Worm (Caenorhabditis elegans) whole organism, L2 larva: ENCODE data around the gene glb-34.

Experiments used
- F13H6.1 ChIP-seq: sonication (generic microtip); optimal IDR thresholded peaks from 2 replicates; lab custom pipeline; 2016; ENCODE audit warnings: missing genetic modification characterization, missing compliant biosample characterization
- R02D3.7 ChIP-seq: fragments of 150-350 bp; optimal IDR thresholded peaks from 2 replicates; lab custom pipeline; 2014; ENCODE audit warnings: missing biosample characterization, missing genetic modification characterization
- Y55F3AM.14 ChIP-seq: fragments of 200-800 bp; sonication (Bioruptor generic); optimal IDR thresholded peaks from 2 replicates; lab custom pipeline; 2018; ENCODE audit warnings: mild to moderate bottlenecking, missing genetic modification characterization, missing compliant biosample characterization
- ZK546.5 ChIP-seq: sonication (generic microtip); optimal IDR thresholded peaks from 2 replicates; lab custom pipeline; 2017; ENCODE audit warnings: missing biosample characterization, missing genetic modification characterization
- alr-1 ChIP-seq: fragments of 150-350 bp; optimal IDR thresholded peaks from 2 replicates; lab custom pipeline; 2014; ENCODE audit warnings: missing biosample characterization, missing genetic modification characterization
- aly-2 ChIP-seq: fragments of 150-350 bp; optimal IDR thresholded peaks from 2 replicates; lab custom pipeline; 2014; ENCODE audit warnings: missing biosample characterization, missing genetic modification characterization
- blmp-1 ChIP-seq: sonication (generic microtip); optimal IDR thresholded peaks from 2 replicates; lab custom pipeline; 2017; ENCODE audit warnings: missing genetic modification characterization, mild to moderate bottlenecking, missing compliant biosample characterization, antibody characterized with exemption, moderate library complexity; ENCODE audit not compliant: insufficient read depth
- ceh-16 ChIP-seq: fragments of 150-350 bp; optimal IDR thresholded peaks from 2 replicates; lab custom pipeline; 2014; ENCODE audit warnings: missing biosample characterization, missing genetic modification characterization
- crh-2 ChIP-seq: sonication (generic microtip); optimal IDR thresholded peaks from 2 replicates; lab custom pipeline; 2017; ENCODE audit warnings: missing biosample characterization, missing genetic modification characterization
- egl-27 ChIP-seq: sonication (generic microtip); optimal IDR thresholded peaks from 3 replicates; lab custom pipeline; 2017; ENCODE audit warnings: missing biosample characterization, missing genetic modification reagents, missing genetic modification characterization
- elt-1 ChIP-seq: fragments of 150-350 bp; optimal IDR thresholded peaks from 2 replicates; lab custom pipeline; 2014; ENCODE audit warnings: missing biosample characterization, missing genetic modification characterization
- fos-1 ChIP-seq: fragments of 150-350 bp; optimal IDR thresholded peaks from 2 replicates; lab custom pipeline; 2014; ENCODE audit warnings: missing biosample characterization, missing genetic modification characterization
- gmeb-1 ChIP-seq: fragments of 150-350 bp; optimal IDR thresholded peaks from 2 replicates; lab custom pipeline; 2014; ENCODE audit warnings: missing biosample characterization, missing genetic modification characterization
- lin-13 ChIP-seq: fragments of 150-350 bp; optimal IDR thresholded peaks from 2 replicates; lab custom pipeline; 2014; ENCODE audit warnings: missing biosample characterization, missing genetic modification reagents, missing genetic modification characterization
- lin-39 ChIP-seq: fragments of 150-350 bp; optimal IDR thresholded peaks from 2 replicates; lab custom pipeline; 2014; ENCODE audit warnings: missing biosample characterization, missing genetic modification reagents, missing genetic modification characterization
- mab-5 ChIP-seq: fragments of 150-350 bp; optimal IDR thresholded peaks from 2 replicates; lab custom pipeline; 2014; ENCODE audit warnings: missing biosample characterization, missing genetic modification characterization
- mbf-1 ChIP-seq: sonication (generic microtip); optimal IDR thresholded peaks from 2 replicates; lab custom pipeline; 2017; ENCODE audit warnings: missing biosample characterization, missing genetic modification characterization
- mdl-1 ChIP-seq, 2 experiments: fragments of 150-350 bp in 1 of 2; sonication (generic microtip) in 1 of 2; optimal IDR thresholded peaks; 2 replicates each; lab custom pipeline; 2017; ENCODE audit warnings: missing biosample characterization in 2 of 2, missing genetic modification characterization in 2 of 2
- nhr-10 ChIP-seq: sonication (generic microtip); optimal IDR thresholded peaks from 2 replicates; lab custom pipeline; 2017; ENCODE audit warnings: missing biosample characterization, missing genetic modification characterization
- nhr-11 ChIP-seq: fragments of 150-350 bp; optimal IDR thresholded peaks from 2 replicates; lab custom pipeline; 2014; ENCODE audit warnings: missing biosample characterization, missing genetic modification characterization
- nhr-12 ChIP-seq: fragments of 150-350 bp; optimal IDR thresholded peaks from 2 replicates; lab custom pipeline; 2014; ENCODE audit warnings: missing biosample characterization, missing genetic modification characterization
- nhr-129 ChIP-seq: fragments of 150-350 bp; optimal IDR thresholded peaks from 2 replicates; lab custom pipeline; 2014; ENCODE audit warnings: missing biosample characterization, missing genetic modification characterization
- nhr-21 ChIP-seq: fragments of 150-350 bp; optimal IDR thresholded peaks from 2 replicates; lab custom pipeline; 2014; ENCODE audit warnings: missing biosample characterization, missing genetic modification characterization
- nhr-23 ChIP-seq: fragments of 150-350 bp; optimal IDR thresholded peaks from 2 replicates; lab custom pipeline; 2014; ENCODE audit warnings: missing biosample characterization, missing genetic modification reagents, missing genetic modification characterization
- nhr-6 ChIP-seq: fragments of 150-350 bp; optimal IDR thresholded peaks from 2 replicates; lab custom pipeline; 2014; ENCODE audit warnings: missing biosample characterization, missing genetic modification characterization
- peb-1 ChIP-seq: fragments of 150-350 bp; optimal IDR thresholded peaks from 2 replicates; lab custom pipeline; 2014; ENCODE audit warnings: missing biosample characterization, missing genetic modification characterization
- sma-3 ChIP-seq: sonication (generic microtip); optimal IDR thresholded peaks from 2 replicates; lab custom pipeline; 2016; ENCODE audit warnings: missing genetic modification reagents, missing genetic modification characterization, missing compliant biosample characterization
- sma-9 ChIP-seq, 2 experiments: fragments of 150-350 bp in 1 of 2; sonication (generic microtip) in 1 of 2; optimal IDR thresholded peaks; 2 replicates each; lab custom pipeline; 2014 to 2016; ENCODE audit warnings: missing genetic modification characterization in 2 of 2, mild to moderate bottlenecking in 1 of 2, missing biosample characterization in 1 of 2, missing compliant biosample characterization in 1 of 2, missing genetic modification reagents in 1 of 2, moderate library complexity in 1 of 2
- snpc-4 ChIP-seq: fragments of 150-350 bp; optimal IDR thresholded peaks from 2 replicates; lab custom pipeline; 2014; ENCODE audit warnings: missing biosample characterization, missing genetic modification characterization
- unc-39 ChIP-seq: fragments of 150-350 bp; optimal IDR thresholded peaks from 2 replicates; lab custom pipeline; 2014; ENCODE audit warnings: missing biosample characterization, missing genetic modification characterization
- unc-55 ChIP-seq: fragments of 150-350 bp; sonication (generic microtip); optimal IDR thresholded peaks from 3 replicates; lab custom pipeline; 2014; ENCODE audit warnings: missing biosample characterization, missing genetic modification reagents, missing genetic modification characterization
- zag-1 ChIP-seq: fragments of 150-350 bp; optimal IDR thresholded peaks from 2 replicates; lab custom pipeline; 2014; ENCODE audit warnings: missing biosample characterization, missing genetic modification characterization
- ztf-1 ChIP-seq: fragments of 200-800 bp; sonication (Bioruptor generic); conservative IDR thresholded peaks from 2 replicates; pipeline ENCODE4 v1.3.6; 2022; ENCODE audit warnings: missing genetic modification characterization, missing compliant biosample characterization
- ztf-11 ChIP-seq: sonication (generic microtip); optimal IDR thresholded peaks from 2 replicates; lab custom pipeline; 2017; ENCODE audit warnings: missing biosample characterization, missing genetic modification characterization
- ztf-4 ChIP-seq: fragments of 150-350 bp; optimal IDR thresholded peaks from 2 replicates; lab custom pipeline; 2014; ENCODE audit warnings: missing biosample characterization, missing genetic modification characterization

Gene glb-34

DNA sequence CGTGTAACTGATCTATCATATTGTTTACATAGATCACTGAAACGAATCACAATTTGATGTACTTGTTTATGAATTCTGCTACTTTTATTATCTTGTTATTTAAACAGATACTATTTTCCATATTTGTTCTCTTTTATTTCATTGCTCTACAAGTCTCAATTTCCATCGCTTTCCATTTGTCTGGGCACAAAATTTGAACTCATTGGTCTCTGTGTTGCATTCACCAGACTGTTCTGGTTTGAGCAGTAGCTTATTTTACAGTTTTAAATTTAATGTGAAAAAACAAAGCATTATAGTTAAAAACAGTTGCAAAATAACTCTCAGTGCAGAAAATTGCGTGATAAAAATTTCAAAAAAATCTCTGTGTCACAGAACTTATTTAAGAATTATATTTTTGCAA lies 15.1 kb upstream of the glb-34 start:
- TF ChIP-seq nhr-129 (tag; lab: Kevin White, UChicago) (no peak), ztf-1 (GFP tag; lab: Robert Waterston, UW) (no peak), lin-39 (no peak), nhr-10 (no peak), F13H6.1 (no peak), Y55F3AM.14 (GFP tag; lab: Kevin White, UChicago) (no peak)

DNA sequence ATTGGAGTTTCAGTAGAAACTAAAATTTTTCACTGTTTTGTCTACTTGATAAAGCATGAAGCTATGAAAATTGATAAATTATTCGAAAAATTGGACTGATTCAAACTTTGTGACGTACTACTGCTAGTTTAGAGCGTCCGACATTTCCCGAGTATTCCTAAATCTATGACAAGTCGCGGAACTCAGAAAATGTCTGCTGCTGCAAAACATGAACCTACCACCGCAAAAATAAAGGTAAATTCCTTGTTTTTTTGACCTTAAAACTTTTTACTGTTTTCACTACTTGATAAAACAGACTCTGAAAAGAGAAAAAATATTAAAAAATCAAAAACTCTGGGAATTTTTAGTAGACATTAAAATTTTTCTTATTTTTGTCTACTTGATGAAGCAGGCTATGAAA lies 14.3 kb upstream of the glb-34 start:
- no peak for TF ChIP-seq ztf-4 (tag; lab: Kevin White, UChicago)
- no peak for TF ChIP-seq gmeb-1 (tag; lab: Kevin White, UChicago)
- TF ChIP-seq unc-39 (tag; lab: Kevin White, UChicago), result no peak
- TF ChIP-seq ZK546.5 (tag; lab: Kevin White, UChicago), result no peak
- no peak for TF ChIP-seq nhr-21
- TF ChIP-seq peb-1 (tag; lab: Kevin White, UChicago), result no peak
- TF ChIP-seq unc-55, result no peak

DNA sequence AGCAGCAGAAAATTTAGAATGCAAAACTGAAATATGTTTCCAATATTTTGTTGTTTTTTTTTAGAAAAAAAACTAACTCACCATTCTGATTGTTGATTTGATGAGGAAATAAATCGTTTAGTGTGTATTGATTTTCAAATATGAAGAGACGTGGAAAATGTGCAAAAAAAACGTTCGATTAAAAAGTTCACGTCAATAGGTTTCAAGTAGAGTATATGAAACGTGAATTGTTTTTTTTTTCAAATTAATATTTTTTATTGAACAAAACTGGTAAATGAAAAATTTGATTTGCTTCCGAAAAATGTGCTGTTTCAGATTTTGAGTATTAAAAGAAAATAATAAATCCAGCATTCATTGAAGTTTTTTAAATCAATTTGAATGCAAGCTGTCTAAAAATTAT lies 8.4 kb upstream of the glb-34 start, which contains the start of gene irld-18:
Gene irld-18, minus strand, starts transcription at position 101 of the 400 bp plus-strand sequence.
- no peak for TF ChIP-seq mdl-1 (tag; optimal IDR thresholded peaks at IDR 0.05; lab: Kevin White, UChicago)
- no peak for TF ChIP-seq nhr-6 (tag; lab: Kevin White, UChicago)
- no peak for TF ChIP-seq nhr-11

DNA sequence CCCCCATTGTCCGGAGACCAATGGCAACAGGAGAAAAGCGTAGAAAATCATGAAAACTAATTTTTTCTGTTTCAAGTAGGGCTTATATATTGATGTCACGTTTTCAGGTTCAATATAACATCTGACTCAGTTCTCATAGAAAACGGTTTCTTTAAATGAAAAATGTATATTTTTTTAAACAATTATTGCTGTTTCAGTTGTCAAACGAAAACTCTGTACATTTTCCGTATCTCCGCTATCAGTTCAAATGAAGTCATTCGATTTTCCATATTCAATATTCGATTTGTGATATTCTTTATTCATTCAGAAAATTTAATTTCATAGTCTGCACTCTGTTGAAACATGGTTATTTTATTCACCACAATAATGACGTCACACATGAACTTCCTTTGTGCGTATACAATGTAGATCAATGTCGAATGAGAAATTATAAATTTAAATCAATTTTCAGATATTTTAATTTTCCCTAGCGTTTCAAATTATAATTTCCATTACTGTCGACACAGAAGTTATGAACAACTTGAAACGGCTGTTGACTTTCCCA lies 6.2 kb upstream of the glb-34 start, which contains the start of gene Y57G11B.8:
Gene Y57G11B.8, minus strand, starts transcription at position 51 of the 544 bp plus-strand sequence.
- TF ChIP-seq ZK546.5 (tag; lab: Kevin White, UChicago) (no peak), mdl-1 (tag; optimal IDR thresholded peaks at IDR 0.05; lab: Kevin White, UChicago) (no peak), aly-2 (tag; lab: Kevin White, UChicago) (no peak), sma-9 (GFP tag; optimal IDR thresholded peaks at IDR 0.05; lab: Kevin White, UChicago) (no peak), sma-9 (tag; optimal IDR thresholded peaks at IDR 0.05; lab: Kevin White, UChicago) (no peak), lin-39 (no peak), nhr-129 (tag; lab: Kevin White, UChicago) (no peak), nhr-23 (no peak), egl-27 (tag; lab: Kevin White, UChicago) (no peak), crh-2 (no peak), mbf-1 (tag; lab: Kevin White, UChicago) (no peak), peb-1 (tag; lab: Kevin White, UChicago) (no peak), lin-13 (GFP tag; lab: Kevin White, UChicago) (no peak), nhr-11 (no peak), nhr-12 (tag; lab: Kevin White, UChicago) (no peak)
- TF ChIP-seq, all 48 proteins: peak for 0

ce11 chrIV:14576471-14576870 lies 4.0 kb upstream of the glb-34 start:
- peak; percentile 4 for TF ChIP-seq nhr-21
- TF ChIP-seq crh-2, result peak; percentile 25
- TF ChIP-seq ztf-1 (GFP tag; lab: Robert Waterston, UW), result no peak
- peak; percentile 32 for TF ChIP-seq sma-3 (GFP tag; lab: Kevin White, UChicago)
- no peak for TF ChIP-seq elt-1 (tag; lab: Kevin White, UChicago)
- peak; percentile 28 for TF ChIP-seq snpc-4 (tag; lab: Kevin White, UChicago)
- peak; percentile 23 for TF ChIP-seq gmeb-1 (tag; lab: Kevin White, UChicago)
- no peak for TF ChIP-seq R02D3.7 (tag; lab: Kevin White, UChicago)
- TF ChIP-seq ceh-16, result no peak
- peak; percentile 51 for TF ChIP-seq nhr-129 (tag; lab: Kevin White, UChicago)
- TF ChIP-seq, all 48 proteins: peak for 6

DNA sequence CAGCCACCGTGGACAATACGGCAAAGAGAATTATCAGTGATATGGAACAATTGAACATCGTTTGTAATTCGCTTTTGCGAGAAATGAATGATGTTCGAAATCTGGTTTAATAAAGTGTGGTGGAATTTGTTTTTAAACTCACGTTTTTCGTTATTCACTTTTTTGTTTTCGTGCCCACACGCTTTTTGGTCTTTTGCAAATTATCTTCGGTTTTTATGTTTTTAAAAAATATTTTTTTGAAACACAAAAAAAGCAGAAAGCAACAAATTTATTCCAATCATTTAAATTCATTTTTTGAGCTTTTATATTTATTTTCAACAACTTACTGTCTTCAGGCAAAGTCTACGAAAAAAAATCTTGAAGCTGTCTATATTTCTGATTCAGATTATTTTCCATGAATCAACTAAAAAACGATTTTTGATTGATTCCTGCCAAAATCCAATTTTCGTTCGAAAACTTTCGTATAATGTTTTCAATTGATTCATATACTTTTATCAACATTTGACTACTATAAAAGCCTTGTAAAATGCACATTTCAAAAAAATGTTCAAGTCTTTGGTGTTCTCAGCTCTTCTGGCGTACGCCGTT lies 1.9 kb upstream of the glb-34 start, which contains the start of the genes Y57G11B.3 and Y57G11B.5:
Gene Y57G11B.3, minus strand, starts transcription at position 101 of the 588 bp plus-strand sequence.
Gene Y57G11B.5, plus strand, starts transcription at position 538 of the 588 bp plus-strand sequence.
- TF ChIP-seq ceh-16 (no peak), snpc-4 (tag; lab: Kevin White, UChicago) (no peak), fos-1 (no peak), mab-5 (no peak), blmp-1 (tag; lab: Kevin White, UChicago) (no peak), alr-1 (tag; lab: Kevin White, UChicago) (no peak), nhr-23 (no peak), Y55F3AM.14 (GFP tag; lab: Kevin White, UChicago) (no peak), F13H6.1 (no peak), sma-3 (GFP tag; lab: Kevin White, UChicago) (no peak), zag-1 (no peak), ztf-11 (tag; lab: Kevin White, UChicago) (no peak), lin-13 (GFP tag; lab: Kevin White, UChicago) (no peak), nhr-10 (no peak), ztf-4 (tag; lab: Kevin White, UChicago) (no peak), mdl-1 (tag; optimal IDR thresholded peaks at IDR 0.05; lab: Kevin White, UChicago) (no peak), gmeb-1 (tag; lab: Kevin White, UChicago) (no peak)
